Fruit fly (Drosophila melanogaster): ENCODE measurements around the gene CG5039.

The CG5039 gene

DNA sequence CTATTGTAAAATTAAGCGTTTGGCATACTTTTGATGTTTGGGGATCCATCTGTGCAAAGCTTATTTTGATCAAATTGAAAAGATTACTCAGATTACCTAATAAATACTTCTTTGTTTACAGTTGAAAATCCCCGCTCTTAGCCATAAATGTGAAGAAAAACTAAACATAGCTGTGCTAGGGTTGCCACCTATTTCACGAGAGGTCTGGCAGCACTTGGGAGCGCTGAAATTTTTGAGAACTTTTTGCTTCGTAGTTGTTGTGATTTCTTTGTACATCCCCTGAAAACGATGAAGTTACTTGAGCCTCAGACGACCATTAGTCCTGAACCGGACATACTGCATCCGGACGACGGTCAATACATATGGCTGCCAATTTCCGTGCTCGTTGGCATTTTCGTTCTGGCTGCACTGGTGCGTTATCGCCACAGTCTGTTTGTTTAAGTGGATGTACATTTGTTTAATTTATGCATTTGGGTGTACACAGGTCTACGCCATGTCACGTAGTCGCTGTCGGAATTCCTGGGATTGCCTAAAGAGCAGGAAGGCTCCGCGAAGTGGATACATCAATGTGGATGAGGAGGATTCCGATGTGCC lies at the start of gene CG5039, which contains the start of gene CG4730:
CG5039 (plus strand) TSS at position 195 of the 594 bp plus-strand sequence.
CG4730 (minus strand) TSS at position 194 of the 594 bp plus-strand sequence.
- no peak for TF ChIP-seq ey (GFP tag; optimal IDR thresholded peaks at IDR 0.05)
- TF ChIP-seq CrebA (GFP tag; optimal IDR thresholded peaks at IDR 0.05; ENCODE audit: borderline replicate concordance), result no peak
- TF ChIP-seq Jra (GFP tag; optimal IDR thresholded peaks at IDR 0.05), result no peak
- no peak for TF ChIP-seq rgr (GFP tag; optimal IDR thresholded peaks at IDR 0.05)
- peak; percentile 2 for TF ChIP-seq OdsH (GFP tag; optimal IDR thresholded peaks at IDR 0.05)
- no peak for TF ChIP-seq br (GFP tag; optimal IDR thresholded peaks at IDR 0.05)
- TF ChIP-seq lola (GFP tag; optimal IDR thresholded peaks at IDR 0.05), result no peak
- no peak for TF ChIP-seq brk (GFP tag; optimal IDR thresholded peaks at IDR 0.05)
- TF ChIP-seq CG9705 (GFP tag; optimal IDR thresholded peaks at IDR 0.05), result no peak
- TF ChIP-seq woc (GFP tag; optimal IDR thresholded peaks at IDR 0.05), result no peak
- TF ChIP-seq jim (GFP tag; optimal IDR thresholded peaks at IDR 0.05), result no peak
- no peak for TF ChIP-seq Mio (GFP tag; optimal IDR thresholded peaks at IDR 0.05)
- TF ChIP-seq Rel (GFP tag; optimal IDR thresholded peaks at IDR 0.05), result no peak
- peak; percentile 99 for TF ChIP-seq Rel (tag; optimal IDR thresholded peaks at IDR 0.05)
- no peak for TF ChIP-seq dmrt93B (GFP tag; optimal IDR thresholded peaks at IDR 0.05)
- no peak for TF ChIP-seq Myc (optimal IDR thresholded peaks at IDR 0.05)
- no peak for TF ChIP-seq Sp1 (GFP tag; optimal IDR thresholded peaks at IDR 0.05)

dm6 chr3R:25630541-25630940 lies 47.9 kb upstream of the CG5039 start:
- no peak for TF ChIP-seq br (GFP tag; optimal IDR thresholded peaks at IDR 0.05)
- no peak for TF ChIP-seq jim (GFP tag; optimal IDR thresholded peaks at IDR 0.05)
- no peak for TF ChIP-seq rgr (GFP tag; optimal IDR thresholded peaks at IDR 0.05)
- TF ChIP-seq N (GFP tag; optimal IDR thresholded peaks at IDR 0.05), result no peak
- TF ChIP-seq CG9705 (GFP tag; optimal IDR thresholded peaks at IDR 0.05), result no peak
- no peak for TF ChIP-seq HLH106 (tag; optimal IDR thresholded peaks at IDR 0.05)
- TF ChIP-seq foxo (GFP tag; optimal IDR thresholded peaks at IDR 0.05), result no peak
- TF ChIP-seq h (GFP tag; optimal IDR thresholded peaks at IDR 0.05), result no peak
- no peak for TF ChIP-seq Myc (optimal IDR thresholded peaks at IDR 0.05)
- TF ChIP-seq woc (GFP tag; optimal IDR thresholded peaks at IDR 0.05), result no peak
- TF ChIP-seq lola (GFP tag; optimal IDR thresholded peaks at IDR 0.05), result no peak
- TF ChIP-seq Dif (GFP tag; optimal IDR thresholded peaks at IDR 0.05; ENCODE audit: partially characterized antibody), result no peak
- TF ChIP-seq Hr78 (GFP tag; optimal IDR thresholded peaks at IDR 0.05), result no peak
- TF ChIP-seq usp (GFP tag; optimal IDR thresholded peaks at IDR 0.05), result no peak

- no peak for TF ChIP-seq Vsx2 (GFP tag; optimal IDR thresholded peaks at IDR 0.05; ENCODE audit: partially characterized antibody)
- peak; percentile 56 for TF ChIP-seq HLH106 (tag; optimal IDR thresholded peaks at IDR 0.05)
- no peak for TF ChIP-seq N (GFP tag; optimal IDR thresholded peaks at IDR 0.05)
- TF ChIP-seq Mio (GFP tag; optimal IDR thresholded peaks at IDR 0.05), result no peak
- TF ChIP-seq dmrt93B (GFP tag; optimal IDR thresholded peaks at IDR 0.05), result peak; percentile 23
- TF ChIP-seq CG9705 (GFP tag; optimal IDR thresholded peaks at IDR 0.05), result no peak
- TF ChIP-seq Myc (optimal IDR thresholded peaks at IDR 0.05), result no peak
- no peak for TF ChIP-seq CG32264 (GFP tag; optimal IDR thresholded peaks at IDR 0.05)
- no peak for TF ChIP-seq Dif (GFP tag; optimal IDR thresholded peaks at IDR 0.05; ENCODE audit: partially characterized antibody)
- peak; percentile 68 for TF ChIP-seq h (GFP tag; optimal IDR thresholded peaks at IDR 0.05)
- peak; percentile 52 for TF ChIP-seq br (GFP tag; optimal IDR thresholded peaks at IDR 0.05)
- peak; percentile 51 for TF ChIP-seq sv (GFP tag; optimal IDR thresholded peaks at IDR 0.05)
- no peak for TF ChIP-seq sage (GFP tag; optimal IDR thresholded peaks at IDR 0.05)
- TF ChIP-seq dl (GFP tag; optimal IDR thresholded peaks at IDR 0.05; ENCODE audit: insufficient read depth in 1 of 2, partially characterized antibody in 2 of 2), result no peak
- TF ChIP-seq foxo (GFP tag; optimal IDR thresholded peaks at IDR 0.05), result peak in 1 of 2 experiments; percentile 65
- TF ChIP-seq Jra (GFP tag; optimal IDR thresholded peaks at IDR 0.05), result no peak
- TF ChIP-seq tai (GFP tag; optimal IDR thresholded peaks at IDR 0.05), result no peak
- TF ChIP-seq brk (GFP tag; optimal IDR thresholded peaks at IDR 0.05), result no peak
- TF ChIP-seq dsf (GFP tag; optimal IDR thresholded peaks at IDR 0.05; ENCODE audit: borderline replicate concordance), result no peak
- TF ChIP-seq Sp1 (GFP tag; optimal IDR thresholded peaks at IDR 0.05), result peak; percentile 47
- no peak for TF ChIP-seq CrebA (GFP tag; optimal IDR thresholded peaks at IDR 0.05; ENCODE audit: borderline replicate concordance)
- peak; percentile 23 for TF ChIP-seq woc (GFP tag; optimal IDR thresholded peaks at IDR 0.05)
- no peak for TF ChIP-seq jim (GFP tag; optimal IDR thresholded peaks at IDR 0.05)
- no peak for TF ChIP-seq usp (GFP tag; optimal IDR thresholded peaks at IDR 0.05)
- peak; percentile 11 for TF ChIP-seq psq (GFP tag; optimal IDR thresholded peaks at IDR 0.05)
- no peak for TF ChIP-seq Abd-B (GFP tag; optimal IDR thresholded peaks at IDR 0.05)
- TF ChIP-seq rgr (GFP tag; optimal IDR thresholded peaks at IDR 0.05), result peak; percentile 56
- no peak for TF ChIP-seq Hr78 (GFP tag; optimal IDR thresholded peaks at IDR 0.05)
- TF ChIP-seq pan (optimal IDR thresholded peaks at IDR 0.05), result no peak
- no peak for TF ChIP-seq lola (GFP tag; optimal IDR thresholded peaks at IDR 0.05)
- TF ChIP-seq OdsH (GFP tag; optimal IDR thresholded peaks at IDR 0.05), result peak; percentile 39
- no peak for TF ChIP-seq Dfd (GFP tag; optimal IDR thresholded peaks at IDR 0.05)
- TF ChIP-seq GATAd (GFP tag; optimal IDR thresholded peaks at IDR 0.05), result no peak
- no peak for TF ChIP-seq Hr83 (GFP tag; optimal IDR thresholded peaks at IDR 0.05; ENCODE audit: poor library complexity, severe bottlenecking)
- peak; percentile 59 for TF ChIP-seq fru (GFP tag; optimal IDR thresholded peaks at IDR 0.05)
- peak; percentile 54 for TF ChIP-seq ey (GFP tag; optimal IDR thresholded peaks at IDR 0.05)
- TF ChIP-seq Rel (GFP tag; optimal IDR thresholded peaks at IDR 0.05), result no peak
- TF ChIP-seq Rel (tag; optimal IDR thresholded peaks at IDR 0.05), result no peak
- peak; percentile 17 for TF ChIP-seq Hnf4 (GFP tag; optimal IDR thresholded peaks at IDR 0.05)
Measured at dm6 chr3R:25631079-25631478, 47.4 kb upstream of the CG5039 start.

Measured in whole organism, wandering third instar larva.